Worm (Caenorhabditis elegans) whole organism, midembryonic: ENCODE data around the gene F28C1.3.

Source experiments
- T22C8.4 ChIP-seq: fragments of 200-800 bp; sonication (Bioruptor generic); IDR thresholded peaks from 2 replicates; pipeline ENCODE4 v1.3.6; 2022; ENCODE audit warnings: missing genetic modification characterization, missing compliant biosample characterization
- flt-1 ChIP-seq: fragments of 200-800 bp; sonication (Bioruptor generic); IDR thresholded peaks from 2 replicates; pipeline ENCODE4 v1.3.6; 2022; ENCODE audit warnings: missing genetic modification characterization, missing compliant biosample characterization
- klf-2 ChIP-seq: fragments of 200-800 bp; sonication (Bioruptor generic); conservative IDR thresholded peaks from 2 replicates; pipeline ENCODE4 v1.3.6; 2022; ENCODE audit warnings: missing genetic modification reagents, missing genetic modification characterization, missing compliant biosample characterization
- med-1 ChIP-seq: sonication (generic microtip); optimal IDR thresholded peaks from 2 replicates; lab custom pipeline; 2017; ENCODE audit warnings: missing genetic modification characterization, mild to moderate bottlenecking, missing compliant biosample characterization, antibody characterized with exemption, missing genetic modification reagents; ENCODE audit not compliant: insufficient read depth
- ref-1 ChIP-seq: fragments of 200-800 bp; sonication (Bioruptor generic); conservative IDR thresholded peaks from 2 replicates; pipeline ENCODE4 v1.3.6; 2022; ENCODE audit warnings: missing genetic modification reagents, missing genetic modification characterization, missing compliant biosample characterization
- ztf-23 ChIP-seq: fragments of 200-800 bp; sonication (Bioruptor generic); IDR thresholded peaks from 2 replicates; pipeline ENCODE4 v1.3.6; 2022; ENCODE audit warnings: missing genetic modification reagents, missing genetic modification characterization, missing compliant biosample characterization
- ztf-29 ChIP-seq: fragments of 200-800 bp; sonication (Bioruptor generic); IDR thresholded peaks from 2 replicates; pipeline ENCODE4 v1.3.6; 2022; ENCODE audit warnings: missing genetic modification reagents, missing genetic modification characterization, missing compliant biosample characterization

DNA sequence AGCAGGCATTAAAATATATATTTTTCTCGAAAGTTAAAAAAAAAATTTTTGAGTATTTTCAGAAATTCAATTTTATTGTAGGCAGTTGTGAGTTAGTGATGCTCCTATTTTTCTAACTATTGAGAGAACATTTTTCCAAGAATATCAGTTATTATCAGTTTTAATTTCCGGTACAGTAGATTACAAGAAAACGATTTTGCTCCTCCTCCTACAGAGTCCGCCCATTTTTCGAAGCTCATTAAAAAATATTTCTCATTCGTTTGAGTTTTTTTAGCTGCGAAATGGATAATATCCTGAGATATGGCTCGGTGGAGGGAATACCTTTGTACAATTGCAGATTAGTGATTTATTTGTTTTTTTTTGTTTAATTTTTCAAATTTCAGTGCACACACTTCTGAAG lies 16.1 kb downstream of the F28C1.3 start, which contains the start of gene srt-39:
- TF ChIP-seq T22C8.4 (GFP tag; lab: Robert Waterston, UW) (no peak), ztf-29 (GFP tag; lab: Robert Waterston, UW) (no peak), flt-1 (no peak), med-1 (GFP tag; lab: Kevin White, UChicago) (no peak), ztf-23 (GFP tag; lab: Robert Waterston, UW) (no peak), klf-2 (GFP tag; lab: Robert Waterston, UW) (no peak), ref-1 (no peak)
